Worm (Caenorhabditis elegans) whole organism, L1 larva: ENCODE measurements around the gene F37C12.10.

Experiments
- C34B4.2 ChIP-seq: sonication (generic microtip); optimal IDR thresholded peaks from 2 replicates; lab custom pipeline; 2017; ENCODE audit warnings: mild to moderate bottlenecking, missing genetic modification characterization, missing compliant biosample characterization
- F16B12.6 ChIP-seq: fragments of 150-350 bp; optimal IDR thresholded peaks from 2 replicates; lab custom pipeline; 2014; ENCODE audit warnings: missing biosample characterization, missing genetic modification characterization
- alr-1 ChIP-seq: fragments of 200-800 bp; sonication (Bioruptor generic); optimal IDR thresholded peaks from 2 replicates; lab custom pipeline; 2018; ENCODE audit warnings: borderline replicate concordance, mild to moderate bottlenecking, missing genetic modification characterization, missing compliant biosample characterization
- aly-2 ChIP-seq: fragments of 150-350 bp; optimal IDR thresholded peaks from 2 replicates; lab custom pipeline; 2014; ENCODE audit warnings: missing biosample characterization, missing genetic modification characterization
- blmp-1 ChIP-seq: fragments of 150-350 bp; optimal IDR thresholded peaks from 2 replicates; lab custom pipeline; 2014; ENCODE audit warnings: missing biosample characterization, missing genetic modification characterization
- ceh-63 ChIP-seq: fragments of 200-800 bp; sonication (Bioruptor generic); optimal IDR thresholded peaks from 2 replicates; lab custom pipeline; 2018; ENCODE audit warnings: mild to moderate bottlenecking, missing genetic modification characterization, missing compliant biosample characterization
- ceh-82 ChIP-seq, 3 experiments: fragments of 150-350 bp in 1 of 3; sonication (generic microtip) in 2 of 3; optimal IDR thresholded peaks; 2 replicates each; lab custom pipeline; 2014 to 2017; ENCODE audit warnings: missing biosample characterization in 3 of 3, missing genetic modification characterization in 3 of 3
- ceh-88 ChIP-seq: fragments of 200-800 bp; sonication (Bioruptor generic); IDR thresholded peaks from 2 replicates; pipeline ENCODE4 v1.3.6; 2022; ENCODE audit warnings: missing genetic modification characterization, missing compliant biosample characterization
- ces-1 ChIP-seq: fragments of 150-350 bp; optimal IDR thresholded peaks from 2 replicates; lab custom pipeline; 2014; ENCODE audit warnings: missing biosample characterization, missing genetic modification reagents, missing genetic modification characterization
- efl-3 ChIP-seq: fragments of 200-800 bp; sonication (Bioruptor generic); optimal IDR thresholded peaks from 2 replicates; lab custom pipeline; 2018; ENCODE audit warnings: mild to moderate bottlenecking, missing genetic modification characterization, missing compliant biosample characterization
- egl-13 ChIP-seq: sonication (generic microtip); optimal IDR thresholded peaks from 2 replicates; lab custom pipeline; 2016; ENCODE audit warnings: missing genotype, missing genetic modification reagents, missing genetic modification characterization, missing compliant biosample characterization
- egl-27 ChIP-seq, 2 experiments: fragments of 150-350 bp in 1 of 2; sonication (generic microtip); optimal IDR thresholded peaks; 3 replicates each; lab custom pipeline; 2017 to 2018; ENCODE audit warnings: missing biosample characterization in 2 of 2, missing genetic modification characterization in 2 of 2, missing genetic modification reagents in 2 of 2
- elt-2 ChIP-seq: sonication (generic microtip); optimal IDR thresholded peaks from 2 replicates; lab custom pipeline; 2016; ENCODE audit warnings: missing genetic modification characterization, mild to moderate bottlenecking, inconsistent platforms, missing compliant biosample characterization, missing genetic modification reagents
- fkh-10 ChIP-seq: sonication (generic microtip); optimal IDR thresholded peaks from 2 replicates; lab custom pipeline; 2017; ENCODE audit warnings: missing biosample characterization, missing genetic modification reagents, missing genetic modification characterization
- fkh-4 ChIP-seq: sonication (generic microtip); optimal IDR thresholded peaks from 2 replicates; lab custom pipeline; 2016; ENCODE audit warnings: missing compliant biosample characterization, missing genetic modification characterization, borderline replicate concordance
- fkh-8 ChIP-seq: sonication (generic microtip); optimal IDR thresholded peaks from 2 replicates; lab custom pipeline; 2016; ENCODE audit warnings: mild to moderate bottlenecking, missing genetic modification characterization, missing compliant biosample characterization
- fos-1 ChIP-seq: fragments of 150-350 bp; optimal IDR thresholded peaks from 2 replicates; lab custom pipeline; 2014; ENCODE audit warnings: missing biosample characterization, missing genetic modification characterization
- grh-1 ChIP-seq: fragments of 200-800 bp; sonication (Bioruptor generic); IDR thresholded peaks from 2 replicates; pipeline ENCODE4 v1.3.6; 2022; ENCODE audit warnings: missing genetic modification reagents, missing genetic modification characterization, missing compliant biosample characterization
- hlh-17 ChIP-seq: fragments of 200-800 bp; sonication (Bioruptor generic); optimal IDR thresholded peaks from 2 replicates; lab custom pipeline; 2018; ENCODE audit warnings: missing genetic modification characterization, mild to moderate bottlenecking, missing compliant biosample characterization, moderate library complexity, borderline replicate concordance
- hlh-4 ChIP-seq: sonication (generic microtip); optimal IDR thresholded peaks from 2 replicates; lab custom pipeline; 2016; ENCODE audit warnings: mild to moderate bottlenecking, missing genetic modification characterization, missing compliant biosample characterization
- isw-1 ChIP-seq: fragments of 200-800 bp; sonication (Bioruptor generic); IDR thresholded peaks from 2 replicates; pipeline ENCODE4 v1.3.6; 2022; ENCODE audit warnings: missing genetic modification characterization, missing compliant biosample characterization
- lin-14 ChIP-seq: fragments of 200-800 bp; sonication (Bioruptor generic); optimal IDR thresholded peaks from 2 replicates; lab custom pipeline; 2018; ENCODE audit warnings: mild to moderate bottlenecking, missing genetic modification characterization, moderate library complexity, missing compliant biosample characterization
- lsy-2 ChIP-seq, 2 experiments: fragments of 150-350 bp; optimal IDR thresholded peaks; 2 replicates each; lab custom pipeline; 2014; ENCODE audit warnings: missing biosample characterization in 2 of 2, missing genetic modification characterization in 2 of 2
- mab-9 ChIP-seq: fragments of 200-800 bp; sonication (Bioruptor generic); IDR thresholded peaks from 2 replicates; pipeline ENCODE4 v1.3.6; 2022; ENCODE audit warnings: missing genetic modification reagents, missing genetic modification characterization, missing compliant biosample characterization
- mep-1 ChIP-seq: fragments of 150-350 bp; optimal IDR thresholded peaks from 2 replicates; lab custom pipeline; 2014; ENCODE audit warnings: missing biosample characterization, missing genetic modification characterization
- nhr-11 ChIP-seq: fragments of 150-350 bp; optimal IDR thresholded peaks from 2 replicates; lab custom pipeline; 2014; ENCODE audit warnings: missing biosample characterization, missing genetic modification characterization
- nhr-12 ChIP-seq: sonication (generic microtip); optimal IDR thresholded peaks from 2 replicates; lab custom pipeline; 2017; ENCODE audit warnings: missing biosample characterization, missing genetic modification characterization
- nhr-19 ChIP-seq: fragments of 200-800 bp; sonication (Bioruptor generic); conservative IDR thresholded peaks from 2 replicates; pipeline ENCODE4 v1.3.6; 2022; ENCODE audit warnings: missing genetic modification characterization, missing compliant biosample characterization
- nhr-47 ChIP-seq: sonication (generic microtip); optimal IDR thresholded peaks from 2 replicates; lab custom pipeline; 2016; ENCODE audit warnings: mild to moderate bottlenecking, missing genetic modification characterization, moderate library complexity, missing compliant biosample characterization
- nhr-71 ChIP-seq: sonication (generic microtip); optimal IDR thresholded peaks from 2 replicates; lab custom pipeline; 2016; ENCODE audit warnings: mild to moderate bottlenecking, missing genetic modification characterization, moderate library complexity, missing compliant biosample characterization
- nhr-90 ChIP-seq: sonication (generic microtip); optimal IDR thresholded peaks from 2 replicates; lab custom pipeline; 2016; ENCODE audit warnings: mild to moderate bottlenecking, missing genetic modification characterization, missing compliant biosample characterization; ENCODE audit not compliant: poor library complexity
- pag-3 ChIP-seq: sonication (generic microtip); optimal IDR thresholded peaks from 2 replicates; lab custom pipeline; 2017; ENCODE audit warnings: missing genetic modification characterization, mild to moderate bottlenecking, missing compliant biosample characterization, antibody characterized with exemption, borderline replicate concordance; ENCODE audit not compliant: insufficient read depth
- pqm-1 ChIP-seq: sonication (generic microtip); optimal IDR thresholded peaks from 3 replicates; lab custom pipeline; 2017; ENCODE audit warnings: missing biosample characterization, missing genetic modification characterization
- rnt-1 ChIP-seq: sonication (generic microtip); optimal IDR thresholded peaks from 2 replicates; lab custom pipeline; 2016; ENCODE audit warnings: mild to moderate bottlenecking, missing genetic modification characterization, moderate library complexity, missing compliant biosample characterization
- skn-1 ChIP-seq: fragments of 150-350 bp; optimal IDR thresholded peaks from 2 replicates; lab custom pipeline; 2014; ENCODE audit warnings: missing biosample characterization, missing genetic modification characterization
- snpc-4 ChIP-seq: fragments of 150-350 bp; optimal IDR thresholded peaks from 2 replicates; lab custom pipeline; 2014; ENCODE audit warnings: missing biosample characterization, missing genetic modification characterization
- snu-23 ChIP-seq: sonication (generic microtip); optimal IDR thresholded peaks from 2 replicates; lab custom pipeline; 2016; ENCODE audit warnings: missing genetic modification characterization, missing compliant biosample characterization
- sox-4 ChIP-seq: sonication (generic microtip); optimal IDR thresholded peaks from 2 replicates; lab custom pipeline; 2016; ENCODE audit warnings: missing genetic modification characterization, missing compliant biosample characterization
- sup-37 ChIP-seq: fragments of 200-800 bp; sonication (Bioruptor generic); optimal IDR thresholded peaks from 2 replicates; lab custom pipeline; 2018; ENCODE audit warnings: mild to moderate bottlenecking, missing genetic modification characterization, missing compliant biosample characterization
- tlp-1 ChIP-seq: fragments of 150-350 bp; optimal IDR thresholded peaks from 2 replicates; lab custom pipeline; 2014; ENCODE audit warnings: missing biosample characterization, missing genetic modification characterization
- unc-98 ChIP-seq: fragments of 200-800 bp; sonication (Bioruptor generic); IDR thresholded peaks from 2 replicates; pipeline ENCODE4 v1.3.6; 2022; ENCODE audit warnings: missing genetic modification characterization, missing compliant biosample characterization
- vab-15 ChIP-seq: sonication (generic microtip); optimal IDR thresholded peaks from 2 replicates; lab custom pipeline; 2017; ENCODE audit warnings: missing genotype, mild to moderate bottlenecking, missing genetic modification characterization, missing compliant biosample characterization
- zag-1 ChIP-seq: fragments of 150-350 bp; optimal IDR thresholded peaks from 2 replicates; lab custom pipeline; 2014; ENCODE audit warnings: missing biosample characterization, missing genetic modification characterization
- ztf-11 ChIP-seq, 2 experiments: sonication (generic microtip); optimal IDR thresholded peaks; 2 replicates each; lab custom pipeline; 2016 to 2017; ENCODE audit warnings: missing genetic modification characterization in 2 of 2, missing biosample characterization in 1 of 2, missing compliant biosample characterization in 1 of 2
- ztf-4 ChIP-seq: fragments of 150-350 bp; optimal IDR thresholded peaks from 2 replicates; lab custom pipeline; 2014; ENCODE audit warnings: missing biosample characterization, missing genetic modification characterization

The F37C12.10 gene

ce11 chrIII:7170090-7170489, 18.1 kb downstream of the F37C12.10 start:
- TF ChIP-seq elt-2 (tag; lab: Kevin White, UChicago), result no peak
- TF ChIP-seq hlh-4 (tag; lab: Kevin White, UChicago), result no peak
- TF ChIP-seq nhr-11 (tag; lab: Kevin White, UChicago), result no peak
- TF ChIP-seq alr-1 (tag; lab: Kevin White, UChicago), result no peak
- no peak for TF ChIP-seq pag-3 (tag; lab: Kevin White, UChicago)
- no peak for TF ChIP-seq nhr-71 (tag; lab: Kevin White, UChicago)
- no peak for TF ChIP-seq mep-1 (tag; lab: Kevin White, UChicago)
- no peak for TF ChIP-seq grh-1 (GFP tag; lab: Robert Waterston, UW)
- TF ChIP-seq fkh-10 (GFP tag; lab: Kevin White, UChicago), result no peak
- TF ChIP-seq egl-27 (tag; optimal IDR thresholded peaks at IDR 0.05; lab: Kevin White, UChicago), result no peak
- no peak for TF ChIP-seq fkh-4 (tag; lab: Kevin White, UChicago)
- TF ChIP-seq sox-4 (tag; lab: Kevin White, UChicago), result no peak
- no peak for TF ChIP-seq hlh-17 (GFP tag; lab: Kevin White, UChicago)
- no peak for TF ChIP-seq tlp-1
- no peak for TF ChIP-seq ceh-88 (GFP tag; lab: Robert Waterston, UW)
- TF ChIP-seq ceh-82 (tag; optimal IDR thresholded peaks at IDR 0.05; lab: Kevin White, UChicago), result no peak
- no peak for TF ChIP-seq zag-1
- TF ChIP-seq F16B12.6 (tag; lab: Kevin White, UChicago), result no peak
- TF ChIP-seq fos-1 (tag; lab: Kevin White, UChicago), result no peak
- no peak for TF ChIP-seq ztf-11 (tag; optimal IDR thresholded peaks at IDR 0.05; lab: Kevin White, UChicago)

- TF ChIP-seq snu-23 (GFP tag; lab: Kevin White, UChicago) (no peak), mep-1 (tag; lab: Kevin White, UChicago) (no peak), blmp-1 (tag; lab: Kevin White, UChicago) (peak; percentile 12), nhr-90 (no peak), nhr-47 (tag; lab: Kevin White, UChicago) (no peak)
Measured at ce11 chrIII:7167568-7167937, 20.6 kb downstream of the F37C12.10 start, which contains the start of gene acs-4. Gene acs-4, plus strand, starts transcription at chrIII:7167838.

- TF ChIP-seq nhr-47 (tag; lab: Kevin White, UChicago), result peak; percentile 44
- TF ChIP-seq unc-98 (GFP tag; lab: Robert Waterston, UW), result no peak
- peak; percentile 51 for TF ChIP-seq snu-23 (GFP tag; lab: Kevin White, UChicago)
- peak; percentile 65 for TF ChIP-seq nhr-71 (tag; lab: Kevin White, UChicago)
- peak; percentile 12 for TF ChIP-seq elt-2 (tag; lab: Kevin White, UChicago)
- TF ChIP-seq fkh-8 (tag; lab: Kevin White, UChicago), result peak; percentile 80
- peak; percentile 95 for TF ChIP-seq lin-14
- TF ChIP-seq sox-4 (tag; lab: Kevin White, UChicago), result no peak
- TF ChIP-seq C34B4.2 (tag; lab: Kevin White, UChicago), result no peak
- TF ChIP-seq ceh-88 (GFP tag; lab: Robert Waterston, UW), result no peak
- no peak for TF ChIP-seq ces-1 (GFP tag; lab: Kevin White, UChicago)
- TF ChIP-seq mab-9 (GFP tag; lab: Robert Waterston, UW), result no peak
- TF ChIP-seq nhr-12 (tag; lab: Kevin White, UChicago), result no peak
- TF ChIP-seq aly-2 (tag; lab: Kevin White, UChicago), result no peak
- TF ChIP-seq snpc-4 (tag; lab: Kevin White, UChicago), result peak; percentile 14
- TF ChIP-seq skn-1, result peak; percentile 51
- TF ChIP-seq ceh-63 (GFP tag; lab: Kevin White, UChicago), result no peak
- TF ChIP-seq rnt-1 (tag; lab: Kevin White, UChicago), result peak; percentile 30
- no peak for TF ChIP-seq sup-37 (GFP tag; lab: Kevin White, UChicago)
- peak; percentile 12 to 63 for TF ChIP-seq lsy-2 (tag; optimal IDR thresholded peaks at IDR 0.05; lab: Kevin White, UChicago)
- TF ChIP-seq nhr-19 (GFP tag; lab: Robert Waterston, UW), result no peak
- TF ChIP-seq ceh-82 (tag; optimal IDR thresholded peaks at IDR 0.05; lab: Kevin White, UChicago), result peak; percentile 40 to 51 (median 47)
- no peak for TF ChIP-seq ztf-4 (tag; lab: Kevin White, UChicago)
- TF ChIP-seq blmp-1 (tag; lab: Kevin White, UChicago), result no peak
- no peak for TF ChIP-seq egl-13 (tag; lab: Kevin White, UChicago)
- no peak for TF ChIP-seq efl-3
- no peak for TF ChIP-seq isw-1 (GFP tag; lab: Robert Waterston, UW)
- no peak for TF ChIP-seq pqm-1
- no peak for TF ChIP-seq vab-15 (tag; lab: Kevin White, UChicago)
- no peak for TF ChIP-seq hlh-17 (GFP tag; lab: Kevin White, UChicago)
Measured at ce11 chrIII:7166664-7167567, 21.3 kb downstream of the F37C12.10 start.
